Worm (Caenorhabditis elegans) whole organism, L3 larva: ENCODE data around the gene aakg-3.

Experiments
- R02D3.7 ChIP-seq: fragments of 150-350 bp; optimal IDR thresholded peaks from 2 replicates; lab custom pipeline; 2014; ENCODE audit warnings: missing biosample characterization, missing genetic modification characterization
- ZK546.5 ChIP-seq: sonication (generic microtip); optimal IDR thresholded peaks from 2 replicates; lab custom pipeline; 2017; ENCODE audit warnings: missing biosample characterization, missing genetic modification characterization
- aly-2 ChIP-seq: fragments of 150-350 bp; optimal IDR thresholded peaks from 2 replicates; lab custom pipeline; 2014; ENCODE audit warnings: missing biosample characterization, missing genetic modification characterization
- ama-1 ChIP-seq: fragments of 150-350 bp; optimal IDR thresholded peaks from 2 replicates; lab custom pipeline; 2018
- ceh-16 ChIP-seq: sonication (generic microtip); optimal IDR thresholded peaks from 2 replicates; lab custom pipeline; 2017; ENCODE audit warnings: missing biosample characterization, missing genetic modification characterization
- ceh-28 ChIP-seq: fragments of 150-350 bp; optimal IDR thresholded peaks from 2 replicates; lab custom pipeline; 2014; ENCODE audit warnings: missing biosample characterization, missing genetic modification reagents, missing genetic modification characterization
- ceh-82 ChIP-seq: fragments of 150-350 bp; optimal IDR thresholded peaks from 2 replicates; lab custom pipeline; 2014; ENCODE audit warnings: missing biosample characterization, missing genetic modification characterization
- ceh-9 ChIP-seq: sonication (generic microtip); optimal IDR thresholded peaks from 2 replicates; lab custom pipeline; 2018; ENCODE audit warnings: missing biosample characterization, missing genetic modification characterization
- daf-12 ChIP-seq: fragments of 150-350 bp; optimal IDR thresholded peaks from 2 replicates; lab custom pipeline; 2014; ENCODE audit warnings: missing biosample characterization, missing genetic modification reagents, missing genetic modification characterization
- egl-27 ChIP-seq: sonication (generic microtip); optimal IDR thresholded peaks from 4 replicates; lab custom pipeline; 2017; ENCODE audit warnings: missing biosample characterization, missing genetic modification reagents, missing genetic modification characterization
- egl-5 ChIP-seq: fragments of 150-350 bp; optimal IDR thresholded peaks from 2 replicates; lab custom pipeline; 2017; ENCODE audit warnings: missing biosample characterization, missing genetic modification reagents, missing genetic modification characterization, inconsistent platforms
- elt-1 ChIP-seq: fragments of 150-350 bp; optimal IDR thresholded peaks from 2 replicates; lab custom pipeline; 2014; ENCODE audit warnings: missing biosample characterization, missing genetic modification characterization
- elt-2 ChIP-seq: sonication (generic microtip); optimal IDR thresholded peaks from 2 replicates; lab custom pipeline; 2016; ENCODE audit warnings: missing genetic modification reagents, mild to moderate bottlenecking, missing genetic modification characterization, missing compliant biosample characterization
- eor-1 ChIP-seq, 2 experiments: fragments of 150-350 bp; optimal IDR thresholded peaks; 2 replicates each; lab custom pipeline; 2014 to 2018; ENCODE audit warnings: missing biosample characterization in 2 of 2, missing genetic modification characterization in 2 of 2
- fkh-2 ChIP-seq: fragments of 150-350 bp; optimal IDR thresholded peaks from 2 replicates; lab custom pipeline; 2014; ENCODE audit warnings: missing biosample characterization, missing genetic modification reagents, missing genetic modification characterization
- fos-1 ChIP-seq: fragments of 150-350 bp; optimal IDR thresholded peaks from 2 replicates; lab custom pipeline; 2014; ENCODE audit warnings: missing biosample characterization, missing genetic modification characterization
- hmg-11 ChIP-seq: sonication (generic microtip); optimal IDR thresholded peaks from 2 replicates; lab custom pipeline; 2016; ENCODE audit warnings: missing genetic modification characterization, missing compliant biosample characterization
- lin-15B ChIP-seq: fragments of 150-350 bp; optimal IDR thresholded peaks from 2 replicates; lab custom pipeline; 2014; ENCODE audit warnings: missing biosample characterization, missing genetic modification characterization
- lin-39 ChIP-seq: fragments of 150-350 bp; optimal IDR thresholded peaks from 2 replicates; lab custom pipeline; 2018; ENCODE audit warnings: missing biosample characterization, missing genetic modification reagents, missing genetic modification characterization
- mdl-1 ChIP-seq: fragments of 150-350 bp; optimal IDR thresholded peaks from 2 replicates; lab custom pipeline; 2014; ENCODE audit warnings: missing biosample characterization, missing genetic modification characterization
- mml-1 ChIP-seq: fragments of 150-350 bp; sonication (generic microtip); optimal IDR thresholded peaks from 3 replicates; lab custom pipeline; 2014; ENCODE audit warnings: missing biosample characterization, missing genetic modification characterization
- nfya-1 ChIP-seq: sonication (generic microtip); optimal IDR thresholded peaks from 2 replicates; lab custom pipeline; 2017; ENCODE audit warnings: missing genetic modification characterization, mild to moderate bottlenecking, missing compliant biosample characterization, antibody characterized with exemption, moderate library complexity; ENCODE audit not compliant: insufficient read depth
- nhr-11 ChIP-seq: fragments of 150-350 bp; optimal IDR thresholded peaks from 2 replicates; lab custom pipeline; 2014; ENCODE audit warnings: missing biosample characterization, missing genetic modification characterization
- nhr-12 ChIP-seq: fragments of 150-350 bp; optimal IDR thresholded peaks from 2 replicates; lab custom pipeline; 2014; ENCODE audit warnings: missing biosample characterization, missing genetic modification characterization
- nhr-23 ChIP-seq: fragments of 150-350 bp; optimal IDR thresholded peaks from 2 replicates; lab custom pipeline; 2014; ENCODE audit warnings: missing biosample characterization, missing genetic modification reagents, missing genetic modification characterization
- nhr-237 ChIP-seq: fragments of 150-350 bp; optimal IDR thresholded peaks from 2 replicates; lab custom pipeline; 2014; ENCODE audit warnings: missing biosample characterization, missing genetic modification characterization
- nhr-25 ChIP-seq: sonication (generic microtip); optimal IDR thresholded peaks from 2 replicates; lab custom pipeline; 2017; ENCODE audit warnings: missing biosample characterization, missing genetic modification characterization
- nhr-28 ChIP-seq: fragments of 150-350 bp; optimal IDR thresholded peaks from 2 replicates; lab custom pipeline; 2014; ENCODE audit warnings: missing biosample characterization, missing genetic modification characterization
- nhr-76 ChIP-seq: fragments of 150-350 bp; sonication (generic microtip); optimal IDR thresholded peaks from 5 replicates; lab custom pipeline; 2014; ENCODE audit warnings: missing biosample characterization, missing genetic modification characterization
- nhr-77 ChIP-seq: fragments of 150-350 bp; optimal IDR thresholded peaks from 2 replicates; lab custom pipeline; 2014; ENCODE audit warnings: missing biosample characterization, missing genetic modification characterization
- pha-4 ChIP-seq: fragments of 150-350 bp; optimal IDR thresholded peaks from 2 replicates; lab custom pipeline; 2014; ENCODE audit warnings: missing biosample characterization, missing genetic modification reagents, missing genetic modification characterization
- sea-2 ChIP-seq: fragments of 150-350 bp; sonication (generic microtip); optimal IDR thresholded peaks from 4 replicates; lab custom pipeline; 2014; ENCODE audit warnings: missing biosample characterization, missing genetic modification reagents, missing genetic modification characterization
- skn-1 ChIP-seq: fragments of 150-350 bp; optimal IDR thresholded peaks from 2 replicates; lab custom pipeline; 2014; ENCODE audit warnings: missing biosample characterization, missing genetic modification characterization
- snpc-4 ChIP-seq: fragments of 150-350 bp; optimal IDR thresholded peaks from 2 replicates; lab custom pipeline; 2014; ENCODE audit warnings: missing biosample characterization, missing genetic modification characterization
- tbx-2 ChIP-seq: sonication (generic microtip); optimal IDR thresholded peaks from 2 replicates; lab custom pipeline; 2016; ENCODE audit warnings: mild to moderate bottlenecking, missing genetic modification characterization, missing compliant biosample characterization
- unc-39 ChIP-seq: sonication (generic microtip); optimal IDR thresholded peaks from 4 replicates; lab custom pipeline; 2017; ENCODE audit warnings: missing biosample characterization, missing genetic modification characterization
- unc-62 ChIP-seq: fragments of 150-350 bp; sonication (generic microtip); optimal IDR thresholded peaks from 4 replicates; lab custom pipeline; 2014; ENCODE audit warnings: missing biosample characterization, missing genetic modification reagents, missing genetic modification characterization
- ztf-4 ChIP-seq: fragments of 150-350 bp; optimal IDR thresholded peaks from 2 replicates; lab custom pipeline; 2014; ENCODE audit warnings: missing biosample characterization, missing genetic modification characterization

The aakg-3 gene

DNA sequence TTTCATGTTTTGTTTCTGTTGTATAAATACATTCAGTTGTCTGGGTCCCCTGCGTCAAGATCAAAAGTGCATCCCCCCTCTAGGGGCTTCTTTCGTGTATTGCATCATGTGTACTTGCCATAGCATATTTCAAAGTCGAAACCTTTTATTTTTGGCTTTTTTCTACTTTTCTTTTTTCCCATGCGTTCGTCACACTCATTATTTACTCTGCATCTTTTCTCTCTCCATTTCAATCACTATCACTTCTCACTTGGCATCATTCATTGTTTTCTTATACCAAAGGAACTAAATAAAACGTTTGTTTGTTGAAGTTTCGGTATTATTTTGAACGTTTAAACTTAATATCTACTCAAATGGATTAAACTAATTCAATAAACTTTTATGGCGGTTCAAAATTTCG lies 36.7 kb upstream of the aakg-3 start:
- TF ChIP-seq ceh-16 (tag; lab: Kevin White, UChicago): no peak
- TF ChIP-seq nhr-76 (tag; lab: Kevin White, UChicago): no peak
- peak; percentile 19 for TF ChIP-seq elt-2 (tag; lab: Kevin White, UChicago)
- TF ChIP-seq egl-5 (tag; lab: Kevin White, UChicago): no peak
- no peak for TF ChIP-seq skn-1 (tag; lab: Kevin White, UChicago)
- TF ChIP-seq eor-1 (tag; optimal IDR thresholded peaks at IDR 0.05; lab: Kevin White, UChicago): no peak
- TF ChIP-seq ama-1 (lab: Kevin White, UChicago): no peak
- no peak for TF ChIP-seq fos-1 (tag; lab: Kevin White, UChicago)
- peak; percentile 86 for TF ChIP-seq pha-4 (tag; lab: Kevin White, UChicago)
- TF ChIP-seq ceh-28 (tag; lab: Kevin White, UChicago): no peak
- TF ChIP-seq snpc-4 (tag; lab: Kevin White, UChicago): peak; percentile 7
- TF ChIP-seq ceh-9 (tag; lab: Kevin White, UChicago): no peak
- no peak for TF ChIP-seq elt-1
- no peak for TF ChIP-seq nhr-11 (tag; lab: Kevin White, UChicago)
- no peak for TF ChIP-seq R02D3.7 (tag; lab: Kevin White, UChicago)
- TF ChIP-seq nhr-237 (tag; lab: Kevin White, UChicago): no peak
- TF ChIP-seq lin-39 (tag; lab: Kevin White, UChicago): no peak
- no peak for TF ChIP-seq ztf-4 (tag; lab: Kevin White, UChicago)
- no peak for TF ChIP-seq lin-15B
- no peak for TF ChIP-seq nhr-77 (tag; lab: Kevin White, UChicago)
- no peak for TF ChIP-seq egl-27 (tag; lab: Kevin White, UChicago)
- no peak for TF ChIP-seq nfya-1 (tag; lab: Kevin White, UChicago)
- peak; percentile 43 for TF ChIP-seq hmg-11 (tag; lab: Kevin White, UChicago)
- TF ChIP-seq nhr-25: no peak
- no peak for TF ChIP-seq unc-39 (tag; lab: Kevin White, UChicago)
- TF ChIP-seq nhr-23: no peak

ce11 chrX:2940572-2940971 lies 35.7 kb upstream of the aakg-3 start, which contains the start of gene pfk-1.1:
Gene pfk-1.1, plus strand, starts transcription at chrX:2940872.
- TF ChIP-seq mml-1 (tag; lab: Kevin White, UChicago) (no peak), pha-4 (tag; lab: Kevin White, UChicago) (no peak), nhr-76 (tag; lab: Kevin White, UChicago) (no peak), daf-12 (tag; lab: Kevin White, UChicago) (no peak), nfya-1 (tag; lab: Kevin White, UChicago) (no peak), R02D3.7 (tag; lab: Kevin White, UChicago) (no peak), lin-39 (tag; lab: Kevin White, UChicago) (no peak), ceh-82 (tag; lab: Kevin White, UChicago) (no peak), lin-15B (no peak), unc-62 (GFP tag; lab: Kevin White, UChicago) (no peak), sea-2 (GFP tag; lab: Kevin White, UChicago) (no peak), nhr-12 (tag; lab: Kevin White, UChicago) (no peak), hmg-11 (tag; lab: Kevin White, UChicago) (no peak), egl-5 (tag; lab: Kevin White, UChicago) (no peak), nhr-237 (tag; lab: Kevin White, UChicago) (no peak)
- TF ChIP-seq, all 47 proteins: peak for 0

- TF ChIP-seq unc-39 (tag; lab: Kevin White, UChicago) (no peak), mdl-1 (tag; lab: Kevin White, UChicago) (no peak), eor-1 (tag; optimal IDR thresholded peaks at IDR 0.05; lab: Kevin White, UChicago) (no peak), ceh-16 (tag; lab: Kevin White, UChicago) (no peak), nhr-23 (no peak), nhr-28 (tag; lab: Kevin White, UChicago) (no peak), ztf-4 (tag; lab: Kevin White, UChicago) (no peak)
- TF ChIP-seq, all 47 proteins: peak for 0
Observed at ce11 chrX:2942327-2942726, 33.9 kb upstream of the aakg-3 start.

- TF ChIP-seq elt-1: no peak
Observed at ce11 chrX:2943611-2944010, 32.6 kb upstream of the aakg-3 start.

ce11 chrX:2945950-2946349 lies 30.3 kb upstream of the aakg-3 start:
- TF ChIP-seq aly-2: no peak
- TF ChIP-seq fkh-2: no peak
- TF ChIP-seq sea-2 (GFP tag; lab: Kevin White, UChicago): no peak
- no peak for TF ChIP-seq nfya-1 (tag; lab: Kevin White, UChicago)
- TF ChIP-seq nhr-237 (tag; lab: Kevin White, UChicago): no peak
- TF ChIP-seq ZK546.5: no peak
- no peak for TF ChIP-seq tbx-2 (tag; lab: Kevin White, UChicago)
- no peak for TF ChIP-seq mml-1 (tag; lab: Kevin White, UChicago)
- TF ChIP-seq nhr-12 (tag; lab: Kevin White, UChicago): no peak
- no peak for TF ChIP-seq elt-1
- TF ChIP-seq hmg-11 (tag; lab: Kevin White, UChicago): no peak
- TF ChIP-seq skn-1 (tag; lab: Kevin White, UChicago): no peak
